Fruit fly (Drosophila melanogaster): ENCODE measurements around the gene otu.

otu gene

dm6 chrX:8517121-8518024 is 28.0 kb upstream of the otu start, which contains the start of gene Nrg (continued):
- TF ChIP-seq oc (tag; optimal IDR thresholded peaks at IDR 0.05) (peak; percentile 5), Poxn (GFP tag; IDR thresholded peaks at IDR 0.05) (no peak), CG14050 (GFP tag; IDR thresholded peaks at IDR 0.05) (no peak), pfk (GFP tag; optimal IDR thresholded peaks at IDR 0.05) (peak; percentile 47), CG14710 (tag; optimal IDR thresholded peaks at IDR 0.05) (peak; percentile 81), Abd-B (GFP tag; optimal IDR thresholded peaks at IDR 0.05) (peak; percentile 37), knrl (GFP tag; IDR thresholded peaks at IDR 0.05; ENCODE audit: partially characterized antibody) (peak; percentile 98), CG11560 (tag; IDR thresholded peaks at IDR 0.05) (peak; percentile 62; the same call in 1 of the 3 replicates), Jarid2 (GFP tag; optimal IDR thresholded peaks at IDR 0.05) (peak; percentile 86), CG10543 (GFP tag; optimal IDR thresholded peaks at IDR 0.05) (peak; percentile 65), Ptx1 (GFP tag; IDR thresholded peaks at IDR 0.05) (no peak), seq (GFP tag; IDR thresholded peaks at IDR 0.05) (0 out of 2 replicates have a peak, but pooled peaks have one; percentile 22), cwo (GFP tag; optimal IDR thresholded peaks at IDR 0.05) (peak; percentile 3), BtbVII (GFP tag; optimal IDR thresholded peaks at IDR 0.05) (no peak), HLH4C (GFP tag; IDR thresholded peaks at IDR 0.05; ENCODE audit: partially characterized antibody) (peak; percentile 99), CoRest (tag; optimal IDR thresholded peaks at IDR 0.05) (peak; percentile 34), hb (GFP tag; IDR thresholded peaks at IDR 0.05; ENCODE audit: partially characterized antibody) (peak; percentile 99), Deaf1 (tag; optimal IDR thresholded peaks at IDR 0.05) (peak; percentile 69), Dref (GFP tag; IDR thresholded peaks at IDR 0.05) (peak; percentile 99), da (GFP tag; optimal IDR thresholded peaks at IDR 0.05) (no peak), dimm (GFP tag; IDR thresholded peaks at IDR 0.05) (no peak), dysf (GFP tag; IDR thresholded peaks at IDR 0.05) (no peak), CG1233 (GFP tag; optimal IDR thresholded peaks at IDR 0.05) (peak; percentile 21), CG7745 (tag; optimal IDR thresholded peaks at IDR 0.05) (no peak), ranshi (GFP tag; IDR thresholded peaks at IDR 0.05) (no peak), ken (GFP tag; IDR thresholded peaks at IDR 0.05) (no peak), Dll (GFP tag; IDR thresholded peaks at IDR 0.05; ENCODE audit: partially characterized antibody) (peak; percentile 100), Ets97D (GFP tag; optimal IDR thresholded peaks at IDR 0.05) (peak; percentile 93), tgo (GFP tag; IDR thresholded peaks at IDR 0.05) (no peak), CG12071 (GFP tag; optimal IDR thresholded peaks at IDR 0.05) (peak; percentile 39), CG2712 (tag; optimal IDR thresholded peaks at IDR 0.05) (peak; percentile 48), MESR4 (GFP tag; optimal IDR thresholded peaks at IDR 0.05) (peak; percentile 58), CG9876 (GFP tag; optimal IDR thresholded peaks at IDR 0.05) (peak; percentile 7), fu2 (GFP tag; optimal IDR thresholded peaks at IDR 0.05) (no peak), vfl (GFP tag; optimal IDR thresholded peaks at IDR 0.05) (no peak), pho (GFP tag; optimal IDR thresholded peaks at IDR 0.05) (peak; percentile 33), CG32767 (GFP tag; IDR thresholded peaks at IDR 0.05) (no peak), ac (GFP tag; optimal IDR thresholded peaks at IDR 0.05) (no peak), Hmr (GFP tag; optimal IDR thresholded peaks at IDR 0.05) (peak; percentile 70), ttk (GFP tag; IDR thresholded peaks at IDR 0.05) (no peak), Spps (tag; optimal IDR thresholded peaks at IDR 0.05) (no peak), Chrac-16 (GFP tag; optimal IDR thresholded peaks at IDR 0.05) (no peak), pan (optimal IDR thresholded peaks at IDR 0.05) (no peak), pan (GFP tag; optimal IDR thresholded peaks at IDR 0.05 in 1 of 2, IDR thresholded peaks at IDR 0.05 in 1 of 2) (peak in 1 of 2 experiments; percentile 23), CG42726 (GFP tag; IDR thresholded peaks at IDR 0.05; ENCODE audit: partially characterized antibody) (peak; percentile 99), CG34422 (GFP tag; IDR thresholded peaks at IDR 0.05) (peak; percentile 73; the same call in 2 of the 3 replicates), CG9437 (GFP tag; optimal IDR thresholded peaks at IDR 0.05) (peak; percentile 44), CG10431 (GFP tag; optimal IDR thresholded peaks at IDR 0.05) (no peak), sens-2 (GFP tag; IDR thresholded peaks at IDR 0.05) (no peak)
